Worm (Caenorhabditis elegans) whole organism, L2 larva: Measurements from ENCODE around the gene C36B7.1.

Experiments
- C34F6.9 ChIP-seq: fragments of 150-350 bp; optimal IDR thresholded peaks from 2 replicates; lab custom pipeline; 2014; ENCODE audit warnings: missing biosample characterization, missing genetic modification characterization
- F13H6.1 ChIP-seq: sonication (generic microtip); optimal IDR thresholded peaks from 2 replicates; lab custom pipeline; 2016; ENCODE audit warnings: missing genetic modification characterization, missing compliant biosample characterization
- R02D3.7 ChIP-seq: fragments of 150-350 bp; optimal IDR thresholded peaks from 2 replicates; lab custom pipeline; 2014; ENCODE audit warnings: missing biosample characterization, missing genetic modification characterization
- Y55F3AM.14 ChIP-seq: fragments of 200-800 bp; sonication (Bioruptor generic); optimal IDR thresholded peaks from 2 replicates; lab custom pipeline; 2018; ENCODE audit warnings: mild to moderate bottlenecking, missing genetic modification characterization, missing compliant biosample characterization
- ZK546.5 ChIP-seq: sonication (generic microtip); optimal IDR thresholded peaks from 2 replicates; lab custom pipeline; 2017; ENCODE audit warnings: missing biosample characterization, missing genetic modification characterization
- alr-1 ChIP-seq: fragments of 150-350 bp; optimal IDR thresholded peaks from 2 replicates; lab custom pipeline; 2014; ENCODE audit warnings: missing biosample characterization, missing genetic modification characterization
- aly-2 ChIP-seq: fragments of 150-350 bp; optimal IDR thresholded peaks from 2 replicates; lab custom pipeline; 2014; ENCODE audit warnings: missing biosample characterization, missing genetic modification characterization
- ama-1 ChIP-seq: fragments of 150-350 bp; optimal IDR thresholded peaks from 2 replicates; lab custom pipeline; 2018; ENCODE audit warnings: inconsistent platforms
- blmp-1 ChIP-seq: sonication (generic microtip); optimal IDR thresholded peaks from 2 replicates; lab custom pipeline; 2017; ENCODE audit warnings: missing genetic modification characterization, mild to moderate bottlenecking, missing compliant biosample characterization, antibody characterized with exemption, moderate library complexity; ENCODE audit not compliant: insufficient read depth
- ceh-16 ChIP-seq: fragments of 150-350 bp; optimal IDR thresholded peaks from 2 replicates; lab custom pipeline; 2014; ENCODE audit warnings: missing biosample characterization, missing genetic modification characterization
- crh-2 ChIP-seq: sonication (generic microtip); optimal IDR thresholded peaks from 2 replicates; lab custom pipeline; 2017; ENCODE audit warnings: missing biosample characterization, missing genetic modification characterization
- dmd-4 ChIP-seq: sonication (generic microtip); optimal IDR thresholded peaks from 2 replicates; lab custom pipeline; 2017; ENCODE audit warnings: missing biosample characterization, missing genetic modification characterization
- elt-1 ChIP-seq: fragments of 150-350 bp; optimal IDR thresholded peaks from 2 replicates; lab custom pipeline; 2014; ENCODE audit warnings: missing biosample characterization, missing genetic modification characterization
- elt-3 ChIP-seq: sonication (generic microtip); optimal IDR thresholded peaks from 2 replicates; lab custom pipeline; 2017; ENCODE audit warnings: missing biosample characterization, missing genetic modification characterization
- fos-1 ChIP-seq: fragments of 150-350 bp; optimal IDR thresholded peaks from 2 replicates; lab custom pipeline; 2014; ENCODE audit warnings: missing biosample characterization, missing genetic modification characterization
- gmeb-1 ChIP-seq: fragments of 150-350 bp; optimal IDR thresholded peaks from 2 replicates; lab custom pipeline; 2014; ENCODE audit warnings: missing biosample characterization, missing genetic modification characterization
- lin-11 ChIP-seq: fragments of 150-350 bp; sonication (generic microtip); optimal IDR thresholded peaks from 2 replicates; lab custom pipeline; 2014; ENCODE audit warnings: missing biosample characterization, missing genetic modification characterization, inconsistent platforms, mixed read lengths
- lin-39 ChIP-seq: fragments of 150-350 bp; optimal IDR thresholded peaks from 2 replicates; lab custom pipeline; 2014; ENCODE audit warnings: missing biosample characterization, missing genetic modification reagents, missing genetic modification characterization
- lsy-2 ChIP-seq, 2 experiments: fragments of 150-350 bp in 1 of 2; sonication (generic microtip) in 1 of 2; optimal IDR thresholded peaks; 2 replicates each; lab custom pipeline; 2014 to 2017; ENCODE audit warnings: missing biosample characterization in 2 of 2, missing genetic modification characterization in 2 of 2
- mab-5 ChIP-seq: fragments of 150-350 bp; optimal IDR thresholded peaks from 2 replicates; lab custom pipeline; 2014; ENCODE audit warnings: missing biosample characterization, missing genetic modification characterization
- mbf-1 ChIP-seq: sonication (generic microtip); optimal IDR thresholded peaks from 2 replicates; lab custom pipeline; 2017; ENCODE audit warnings: missing biosample characterization, missing genetic modification characterization
- mdl-1 ChIP-seq, 2 experiments: fragments of 150-350 bp in 1 of 2; sonication (generic microtip) in 1 of 2; optimal IDR thresholded peaks; 2 replicates each; lab custom pipeline; 2017; ENCODE audit warnings: missing biosample characterization in 2 of 2, missing genetic modification characterization in 2 of 2
- nhr-11 ChIP-seq: fragments of 150-350 bp; optimal IDR thresholded peaks from 2 replicates; lab custom pipeline; 2014; ENCODE audit warnings: missing biosample characterization, missing genetic modification characterization
- nhr-12 ChIP-seq: fragments of 150-350 bp; optimal IDR thresholded peaks from 2 replicates; lab custom pipeline; 2014; ENCODE audit warnings: missing biosample characterization, missing genetic modification characterization
- nhr-129 ChIP-seq: fragments of 150-350 bp; optimal IDR thresholded peaks from 2 replicates; lab custom pipeline; 2014; ENCODE audit warnings: missing biosample characterization, missing genetic modification characterization
- nhr-237 ChIP-seq: fragments of 150-350 bp; optimal IDR thresholded peaks from 2 replicates; lab custom pipeline; 2014; ENCODE audit warnings: missing biosample characterization, missing genetic modification characterization
- nhr-25 ChIP-seq: fragments of 150-350 bp; sonication (generic microtip); optimal IDR thresholded peaks from 3 replicates; lab custom pipeline; 2014; ENCODE audit warnings: missing biosample characterization, missing genetic modification characterization
- nhr-6 ChIP-seq: fragments of 150-350 bp; optimal IDR thresholded peaks from 2 replicates; lab custom pipeline; 2014; ENCODE audit warnings: missing biosample characterization, missing genetic modification characterization
- peb-1 ChIP-seq: fragments of 150-350 bp; optimal IDR thresholded peaks from 2 replicates; lab custom pipeline; 2014; ENCODE audit warnings: missing biosample characterization, missing genetic modification characterization
- sem-4 ChIP-seq: fragments of 150-350 bp; optimal IDR thresholded peaks from 2 replicates; lab custom pipeline; 2014; ENCODE audit warnings: missing biosample characterization, missing genetic modification reagents, missing genetic modification characterization
- skn-1 ChIP-seq: sonication (generic microtip); optimal IDR thresholded peaks from 2 replicates; lab custom pipeline; 2017; ENCODE audit warnings: missing biosample characterization, missing genetic modification characterization
- sma-3 ChIP-seq: sonication (generic microtip); optimal IDR thresholded peaks from 2 replicates; lab custom pipeline; 2016; ENCODE audit warnings: missing genetic modification reagents, missing genetic modification characterization, missing compliant biosample characterization
- sma-9 ChIP-seq, 2 experiments: fragments of 150-350 bp in 1 of 2; sonication (generic microtip) in 1 of 2; optimal IDR thresholded peaks; 2 replicates each; lab custom pipeline; 2014 to 2016; ENCODE audit warnings: missing genetic modification characterization in 2 of 2, mild to moderate bottlenecking in 1 of 2, missing biosample characterization in 1 of 2, missing compliant biosample characterization in 1 of 2, missing genetic modification reagents in 1 of 2, moderate library complexity in 1 of 2
- snpc-4 ChIP-seq: fragments of 150-350 bp; optimal IDR thresholded peaks from 2 replicates; lab custom pipeline; 2014; ENCODE audit warnings: missing biosample characterization, missing genetic modification characterization
- unc-55 ChIP-seq: fragments of 150-350 bp; sonication (generic microtip); optimal IDR thresholded peaks from 3 replicates; lab custom pipeline; 2014; ENCODE audit warnings: missing biosample characterization, missing genetic modification reagents, missing genetic modification characterization
- unc-62 ChIP-seq: fragments of 150-350 bp; optimal IDR thresholded peaks from 2 replicates; lab custom pipeline; 2014; ENCODE audit warnings: missing biosample characterization, missing genetic modification reagents, missing genetic modification characterization
- ztf-4 ChIP-seq: fragments of 150-350 bp; optimal IDR thresholded peaks from 2 replicates; lab custom pipeline; 2014; ENCODE audit warnings: missing biosample characterization, missing genetic modification characterization

The C36B7.1 gene

DNA sequence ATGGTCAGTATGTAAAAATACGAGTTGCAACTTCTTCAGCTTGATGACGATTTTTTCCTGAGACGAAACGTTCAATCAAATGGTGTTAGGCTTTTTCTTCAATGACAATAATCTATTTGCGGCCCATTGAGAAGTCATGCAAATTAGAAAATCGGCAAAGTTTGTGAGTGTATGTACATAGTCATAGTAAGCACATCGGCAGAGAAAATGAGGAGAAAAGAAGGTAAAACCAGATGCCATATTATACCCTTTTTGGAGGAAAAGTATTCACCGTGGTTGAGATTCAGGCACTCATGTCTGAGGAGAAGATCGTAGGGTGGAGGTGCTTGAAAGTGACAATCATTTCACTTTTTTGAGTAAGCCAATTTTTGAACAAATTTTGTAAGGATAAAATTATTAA lies 16.3 kb upstream of the C36B7.1 start, which contains the start of gene C36B7.5:
Gene C36B7.5 (minus strand): TSS at position 101 of the 400 bp plus-strand sequence.
- TF ChIP-seq nhr-129 = no peak
- no peak for TF ChIP-seq fos-1 (tag; lab: Kevin White, UChicago)
- TF ChIP-seq aly-2 (tag; lab: Kevin White, UChicago) = no peak
- no peak for TF ChIP-seq unc-62 (GFP tag; lab: Kevin White, UChicago)
- TF ChIP-seq ZK546.5 = no peak
- no peak for TF ChIP-seq R02D3.7
- no peak for TF ChIP-seq C34F6.9 (tag; lab: Kevin White, UChicago)
- TF ChIP-seq mdl-1 (tag; optimal IDR thresholded peaks at IDR 0.05; lab: Kevin White, UChicago) = no peak
- TF ChIP-seq ceh-16 (tag; lab: Kevin White, UChicago) = no peak
- TF ChIP-seq snpc-4 (tag; lab: Kevin White, UChicago) = no peak
- no peak for TF ChIP-seq ama-1
- TF ChIP-seq Y55F3AM.14 = no peak
- no peak for TF ChIP-seq lsy-2 (tag; optimal IDR thresholded peaks at IDR 0.05; lab: Kevin White, UChicago)
- TF ChIP-seq crh-2 (tag; lab: Kevin White, UChicago) = no peak
- no peak for TF ChIP-seq lin-11 (tag; lab: Kevin White, UChicago)
- no peak for TF ChIP-seq nhr-11 (tag; lab: Kevin White, UChicago)
- no peak for TF ChIP-seq nhr-6 (tag; lab: Kevin White, UChicago)
- TF ChIP-seq nhr-25 (tag; lab: Kevin White, UChicago) = no peak
- no peak for TF ChIP-seq nhr-237 (tag; lab: Kevin White, UChicago)

DNA sequence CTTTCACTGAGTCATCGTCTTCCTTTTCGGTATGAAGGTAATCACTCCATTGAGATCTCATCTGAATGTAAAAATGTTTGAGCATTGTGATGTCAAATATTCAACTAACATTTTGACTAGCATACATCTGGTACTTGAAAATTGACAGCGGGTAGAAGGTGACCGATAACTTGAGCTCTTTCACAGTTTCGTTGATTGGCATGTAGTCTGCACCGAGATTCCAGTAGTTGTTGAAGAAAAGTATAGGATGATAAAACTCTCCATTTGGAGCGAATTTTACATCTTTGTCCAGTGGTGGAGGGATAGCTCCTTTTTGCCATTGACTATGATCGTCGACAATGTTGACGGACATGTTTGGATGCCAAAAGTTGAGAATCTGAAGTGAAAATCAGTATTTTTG lies 13.6 kb upstream of the C36B7.1 start:
- TF ChIP-seq sma-9 (GFP tag; optimal IDR thresholded peaks at IDR 0.05; lab: Kevin White, UChicago) (no peak), sma-9 (tag; optimal IDR thresholded peaks at IDR 0.05; lab: Kevin White, UChicago) (no peak), nhr-11 (tag; lab: Kevin White, UChicago) (no peak), elt-1 (tag; lab: Kevin White, UChicago) (no peak), Y55F3AM.14 (no peak), elt-3 (tag; lab: Kevin White, UChicago) (no peak), skn-1 (tag; lab: Kevin White, UChicago) (no peak), mab-5 (tag; lab: Kevin White, UChicago) (no peak), gmeb-1 (no peak), dmd-4 (tag; lab: Kevin White, UChicago) (no peak), sma-3 (no peak), nhr-25 (tag; lab: Kevin White, UChicago) (no peak), F13H6.1 (tag; lab: Kevin White, UChicago) (no peak), aly-2 (tag; lab: Kevin White, UChicago) (no peak), unc-62 (GFP tag; lab: Kevin White, UChicago) (no peak)

DNA sequence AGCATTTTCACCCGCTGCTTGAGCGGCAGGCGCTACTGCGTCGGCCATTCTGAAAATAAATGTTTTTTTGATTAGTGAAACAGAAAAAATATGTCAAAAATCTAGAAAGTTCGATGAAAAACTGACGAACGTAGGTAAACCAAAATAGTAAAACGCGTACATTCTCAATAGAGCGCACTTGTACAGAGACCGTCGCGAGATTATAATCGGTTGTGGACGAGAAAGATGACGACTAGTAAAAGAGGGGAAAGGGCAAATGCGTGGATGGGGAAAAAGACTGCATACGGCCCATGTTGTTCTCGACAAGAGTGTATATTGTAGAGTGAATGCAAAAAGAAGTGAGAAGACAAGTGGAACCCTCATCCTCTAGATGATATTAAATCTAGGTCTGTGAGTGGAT lies 12.4 kb upstream of the C36B7.1 start, which contains the start of gene C36B7.6:
Gene C36B7.6 (minus strand): TSS at position 49 of the 400 bp plus-strand sequence.
- peak; percentile 37 for TF ChIP-seq unc-55 (GFP tag; lab: Kevin White, UChicago)
- TF ChIP-seq alr-1 (tag; lab: Kevin White, UChicago) = no peak
- TF ChIP-seq crh-2 (tag; lab: Kevin White, UChicago) = peak; percentile 30
- TF ChIP-seq lin-39 (tag; lab: Kevin White, UChicago) = no peak
- TF ChIP-seq ztf-4 (tag; lab: Kevin White, UChicago) = no peak
- peak; percentile 3 for TF ChIP-seq sma-3
- TF ChIP-seq fos-1 (tag; lab: Kevin White, UChicago) = peak; percentile 43
- TF ChIP-seq aly-2 (tag; lab: Kevin White, UChicago) = no peak
- TF ChIP-seq Y55F3AM.14 = no peak
- peak; percentile 53 for TF ChIP-seq nhr-129
- TF ChIP-seq C34F6.9 (tag; lab: Kevin White, UChicago) = peak; percentile 54
- no peak for TF ChIP-seq lin-11 (tag; lab: Kevin White, UChicago)
- TF ChIP-seq mbf-1 = no peak
- no peak for TF ChIP-seq blmp-1 (tag; lab: Kevin White, UChicago)
- TF ChIP-seq, all 48 proteins: peak for 6

DNA sequence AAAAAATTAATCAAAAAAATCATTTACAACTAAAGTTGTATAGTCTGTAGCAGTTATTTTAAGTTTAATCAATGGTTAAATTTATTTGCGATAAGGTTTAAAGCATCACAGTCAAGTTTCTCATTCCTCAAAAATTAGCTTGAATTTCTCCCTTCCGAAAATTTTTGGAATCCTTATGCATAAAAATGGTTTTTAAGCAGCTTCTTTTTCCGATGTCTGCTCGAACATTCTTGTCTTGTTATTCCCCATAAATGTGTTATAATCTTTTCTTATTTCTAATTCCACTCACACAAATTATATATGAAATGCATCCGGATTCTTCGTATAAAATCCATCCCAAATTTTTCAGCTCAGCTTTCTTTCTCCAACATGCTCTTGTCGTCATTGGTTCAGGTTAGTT lies 11.2 kb upstream of the C36B7.1 start, which contains the start of gene C36B7.3:
Gene C36B7.3 (plus strand): TSS at position 301 of the 400 bp plus-strand sequence.
- no peak for TF ChIP-seq sem-4 (tag; lab: Kevin White, UChicago)
- TF ChIP-seq nhr-237 (tag; lab: Kevin White, UChicago) = no peak
- no peak for TF ChIP-seq peb-1 (tag; lab: Kevin White, UChicago)
- TF ChIP-seq mdl-1 (tag; optimal IDR thresholded peaks at IDR 0.05; lab: Kevin White, UChicago) = no peak
- TF ChIP-seq lin-11 (tag; lab: Kevin White, UChicago) = no peak
- no peak for TF ChIP-seq nhr-12 (tag; lab: Kevin White, UChicago)
- TF ChIP-seq Y55F3AM.14 = no peak
- TF ChIP-seq elt-1 (tag; lab: Kevin White, UChicago) = no peak
- TF ChIP-seq mbf-1 = no peak
